Worm (Caenorhabditis elegans): ENCODE measurements around the gene srb-1.

DNA sequence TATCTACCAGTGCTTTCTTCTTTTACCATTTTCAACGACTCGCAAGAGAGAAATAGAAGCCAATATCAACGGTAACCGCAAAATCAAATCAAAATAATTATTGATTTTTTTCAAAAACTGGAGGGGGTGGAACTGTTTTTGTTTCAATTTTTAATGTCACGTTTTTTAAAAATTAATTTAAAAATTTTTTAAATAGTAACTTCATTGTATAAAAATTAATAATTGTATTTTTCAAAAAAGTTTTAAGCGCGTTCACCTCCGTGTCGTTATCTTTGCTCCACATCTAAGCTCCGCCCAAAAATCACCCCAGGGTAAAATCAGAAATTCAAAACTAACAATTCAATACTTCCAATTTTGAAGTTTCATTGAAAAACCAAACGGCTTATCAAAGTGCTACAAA, 9.7 kb downstream of the srb-1 start, which contains the start of gene C27D6.11:
- no peak for TF ChIP-seq B0310.2 (tag; optimal IDR thresholded peaks at IDR 0.05)
- no peak for TF ChIP-seq ama-1 (optimal IDR thresholded peaks at IDR 0.05)
- no peak for TF ChIP-seq tra-4 (tag; optimal IDR thresholded peaks at IDR 0.05)
- TF ChIP-seq hnd-1 (tag; optimal IDR thresholded peaks at IDR 0.05), result no peak
- TF ChIP-seq aly-1 (tag; optimal IDR thresholded peaks at IDR 0.05), result no peak
- TF ChIP-seq flt-1 (GFP tag; IDR thresholded peaks at IDR 0.05), result no peak
- TF ChIP-seq ceh-36 (tag; optimal IDR thresholded peaks at IDR 0.05), result no peak
- TF ChIP-seq ets-7 (tag; optimal IDR thresholded peaks at IDR 0.05), result no peak
- TF ChIP-seq hmbx-1 (tag; optimal IDR thresholded peaks at IDR 0.05), result no peak
- TF ChIP-seq pes-1 (GFP tag; IDR thresholded peaks at IDR 0.05), result no peak
- TF ChIP-seq tbx-37 (GFP tag; conservative IDR thresholded peaks at IDR 0.05), result no peak

All from whole organism, early embryonic.